Fruit fly (Drosophila melanogaster) whole organism, prepupa: ENCODE results near the gene CG43675.

ENCODE experiments used
- Blimp-1 ChIP-seq: fragments of 200-800 bp; sonication (Bioruptor generic); optimal IDR thresholded peaks from 3 replicates; lab custom pipeline; 2017; ENCODE audit warnings: missing biosample characterization, missing genetic modification characterization, mild to moderate bottlenecking, moderate library complexity, missing genetic modification reagents
- CG10631 ChIP-seq: fragments of 200-800 bp; sonication (Bioruptor generic); optimal IDR thresholded peaks from 2 replicates; lab custom pipeline; 2016; ENCODE audit warnings: missing biosample characterization, missing genetic modification characterization
- CG10669 ChIP-seq: fragments of 200-800 bp; sonication (Bioruptor generic); optimal IDR thresholded peaks from 3 replicates; lab custom pipeline; 2018; ENCODE audit warnings: missing biosample characterization, mild to moderate bottlenecking, missing genetic modification characterization, moderate library complexity
- CG11294 ChIP-seq: fragments of 200-800 bp; sonication (Bioruptor generic); IDR thresholded peaks from 2 replicates; pipeline ENCODE4 v1.3.6; 2022; ENCODE audit warnings: missing biosample characterization, missing genetic modification characterization
- CG11762 ChIP-seq: fragments of 200-800 bp; sonication (Bioruptor generic); optimal IDR thresholded peaks from 3 replicates; lab custom pipeline; 2016; ENCODE audit warnings: missing biosample characterization, missing genetic modification characterization; ENCODE audit not compliant: insufficient read depth
- CG15336 ChIP-seq: fragments of 200-800 bp; sonication (Bioruptor generic); IDR thresholded peaks from 2 replicates; pipeline ENCODE4 v1.3.6; 2022; ENCODE audit warnings: missing biosample characterization, missing genetic modification characterization
- CG16779 ChIP-seq: fragments of 200-800 bp; sonication (Bioruptor generic); optimal IDR thresholded peaks from 3 replicates; lab custom pipeline; 2017; ENCODE audit warnings: missing biosample characterization, mild to moderate bottlenecking, missing genetic modification characterization
- CG34406 ChIP-seq: fragments of 200-800 bp; sonication (Bioruptor generic); optimal IDR thresholded peaks from 3 replicates; lab custom pipeline; 2016; ENCODE audit warnings: missing biosample characterization, missing genetic modification characterization
- CG3919 ChIP-seq: fragments of 200-800 bp; sonication (Bioruptor generic); optimal IDR thresholded peaks from 3 replicates; lab custom pipeline; 2016; ENCODE audit warnings: missing biosample characterization, missing genetic modification characterization
- CG4318 ChIP-seq: fragments of 200-800 bp; sonication (Bioruptor generic); optimal IDR thresholded peaks from 3 replicates; lab custom pipeline; 2017; ENCODE audit warnings: missing biosample characterization, mild to moderate bottlenecking, missing genetic modification characterization
- CG6163 ChIP-seq: fragments of 200-800 bp; sonication (Bioruptor generic); IDR thresholded peaks from 3 replicates; pipeline ENCODE4 v1.3.6; 2022; ENCODE audit warnings: missing biosample characterization, missing genetic modification characterization
- CG6276 ChIP-seq: fragments of 200-800 bp; sonication (Bioruptor generic); optimal IDR thresholded peaks from 2 replicates; lab custom pipeline; 2017; ENCODE audit warnings: missing biosample characterization, mild to moderate bottlenecking, missing genetic modification characterization
- CG6808 ChIP-seq: fragments of 200-800 bp; sonication (Bioruptor generic); optimal IDR thresholded peaks from 3 replicates; lab custom pipeline; 2017; ENCODE audit warnings: missing biosample characterization, missing genetic modification characterization, mild to moderate bottlenecking, moderate library complexity, missing genetic modification reagents
- CG6854 ChIP-seq: fragments of 200-800 bp; sonication (Bioruptor generic); optimal IDR thresholded peaks from 2 replicates; lab custom pipeline; 2017; ENCODE audit warnings: missing biosample characterization, mild to moderate bottlenecking, missing genetic modification characterization
- CG8119 ChIP-seq: fragments of 200-800 bp; sonication (Bioruptor generic); IDR thresholded peaks from 3 replicates; pipeline ENCODE4 v1.3.6; 2022; ENCODE audit warnings: missing biosample characterization, missing genetic modification characterization
- CG8319 ChIP-seq: fragments of 200-800 bp; sonication (Bioruptor generic); optimal IDR thresholded peaks from 3 replicates; lab custom pipeline; 2016; ENCODE audit warnings: missing biosample characterization, missing genetic modification characterization
- CG8632 ChIP-seq: fragments of 200-800 bp; sonication (Bioruptor generic); optimal IDR thresholded peaks from 3 replicates; lab custom pipeline; 2016; ENCODE audit warnings: missing biosample characterization, missing genetic modification characterization
- CG9139 ChIP-seq: fragments of 200-800 bp; sonication (Bioruptor generic); optimal IDR thresholded peaks from 3 replicates; lab custom pipeline; 2017; ENCODE audit warnings: missing biosample characterization, mild to moderate bottlenecking, missing genetic modification characterization
- Eip75B ChIP-seq: fragments of 200-800 bp; sonication (Bioruptor generic); optimal IDR thresholded peaks from 3 replicates; lab custom pipeline; 2016; ENCODE audit warnings: missing biosample characterization, missing genetic modification characterization
- Eip78C ChIP-seq: fragments of 200-800 bp; sonication (Bioruptor generic); peaks from one replicate; lab custom pipeline; 2016; ENCODE audit warnings: missing biosample characterization, missing genetic modification characterization
- Eip93F ChIP-seq: fragments of 200-800 bp; sonication (Bioruptor generic); optimal IDR thresholded peaks from 2 replicates; lab custom pipeline; 2016; ENCODE audit warnings: missing biosample characterization, mild to moderate bottlenecking, missing genetic modification characterization
- Ets21C ChIP-seq: fragments of 200-800 bp; sonication (Bioruptor generic); optimal IDR thresholded peaks from 3 replicates; lab custom pipeline; 2016; ENCODE audit warnings: missing biosample characterization, missing genetic modification characterization
- Ets96B ChIP-seq: fragments of 200-800 bp; optimal IDR thresholded peaks from 2 replicates; lab custom pipeline; 2019; ENCODE audit warnings: missing biosample characterization, mild to moderate bottlenecking, missing genetic modification characterization, moderate library complexity
- Gug ChIP-seq: fragments of 200-800 bp; sonication (Bioruptor generic); IDR thresholded peaks from 2 replicates; pipeline ENCODE4 v1.3.6; 2022; ENCODE audit warnings: missing biosample characterization, missing genetic modification characterization
- Hr38 ChIP-seq: sonication (Bioruptor generic); optimal IDR thresholded peaks from 2 replicates; lab custom pipeline; 2016; ENCODE audit warnings: missing biosample characterization, missing genetic modification characterization
- Hr39 ChIP-seq: fragments of 200-800 bp; sonication (Bioruptor generic); optimal IDR thresholded peaks from 2 replicates; lab custom pipeline; 2016; ENCODE audit warnings: missing biosample characterization, missing genetic modification characterization
- Hr4 ChIP-seq: fragments of 200-800 bp; sonication (Bioruptor generic); optimal IDR thresholded peaks from 3 replicates; lab custom pipeline; 2016; ENCODE audit warnings: missing biosample characterization, missing genetic modification characterization
- Lpt ChIP-seq: fragments of 200-800 bp; sonication (Bioruptor generic); optimal IDR thresholded peaks from 3 replicates; lab custom pipeline; 2016; ENCODE audit warnings: missing biosample characterization, missing genetic modification characterization
- Met ChIP-seq: fragments of 200-800 bp; sonication (Bioruptor generic); optimal IDR thresholded peaks from 3 replicates; lab custom pipeline; 2016; ENCODE audit warnings: missing biosample characterization, missing genetic modification characterization
- OdsH ChIP-seq: fragments of 200-800 bp; sonication (Bioruptor generic); optimal IDR thresholded peaks from 3 replicates; lab custom pipeline; 2016; ENCODE audit warnings: missing biosample characterization, missing genetic modification characterization
- Sox102F ChIP-seq: fragments of 200-800 bp; sonication (Bioruptor generic); optimal IDR thresholded peaks from 2 replicates; lab custom pipeline; 2016; ENCODE audit warnings: missing biosample characterization, mild to moderate bottlenecking, missing genetic modification characterization
- Sox14 ChIP-seq: fragments of 200-800 bp; sonication (Bioruptor generic); optimal IDR thresholded peaks from 3 replicates; lab custom pipeline; 2016; ENCODE audit warnings: missing biosample characterization, missing genetic modification characterization
- Sox15 ChIP-seq: fragments of 200-800 bp; sonication (Bioruptor generic); optimal IDR thresholded peaks from 3 replicates; lab custom pipeline; 2016; ENCODE audit warnings: missing biosample characterization, missing genetic modification characterization
- achi ChIP-seq: fragments of 200-800 bp; sonication (Bioruptor generic); optimal IDR thresholded peaks from 3 replicates; lab custom pipeline; 2016; ENCODE audit warnings: missing biosample characterization, missing genetic modification characterization
- acj6 ChIP-seq: fragments of 200-800 bp; sonication (Bioruptor generic); optimal IDR thresholded peaks from 3 replicates; lab custom pipeline; 2016; ENCODE audit warnings: missing biosample characterization, missing genetic modification characterization
- cyc ChIP-seq: fragments of 200-800 bp; sonication (Bioruptor generic); optimal IDR thresholded peaks from 3 replicates; lab custom pipeline; 2016; ENCODE audit warnings: missing biosample characterization, missing genetic modification characterization
- dsx ChIP-seq: fragments of 200-800 bp; optimal IDR thresholded peaks from 3 replicates; lab custom pipeline; 2019; ENCODE audit warnings: missing biosample characterization, mild to moderate bottlenecking, missing genetic modification characterization, moderate library complexity; ENCODE audit not compliant: poor library complexity, severe bottlenecking
- eg ChIP-seq: fragments of 200-800 bp; sonication (Bioruptor generic); IDR thresholded peaks from 3 replicates; pipeline ENCODE4 v1.3.6; 2022; ENCODE audit warnings: missing biosample characterization, missing genetic modification characterization
- esn ChIP-seq: fragments of 200-800 bp; sonication (Bioruptor generic); optimal IDR thresholded peaks from 2 replicates; lab custom pipeline; 2016; ENCODE audit warnings: missing biosample characterization, mild to moderate bottlenecking, missing genetic modification characterization, moderate library complexity
- fd59A ChIP-seq: fragments of 200-800 bp; sonication (Bioruptor generic); optimal IDR thresholded peaks from 2 replicates; lab custom pipeline; 2017; ENCODE audit warnings: missing biosample characterization, mild to moderate bottlenecking, missing genetic modification characterization, missing genetic modification reagents
- fkh ChIP-seq: fragments of 200-800 bp; sonication (Bioruptor generic); optimal IDR thresholded peaks from 3 replicates; lab custom pipeline; 2017; ENCODE audit warnings: missing biosample characterization, mild to moderate bottlenecking, missing genetic modification characterization, moderate library complexity
- lz ChIP-seq: fragments of 200-800 bp; sonication (Bioruptor generic); optimal IDR thresholded peaks from 3 replicates; lab custom pipeline; 2016; ENCODE audit warnings: missing biosample characterization, missing genetic modification characterization
- net ChIP-seq: fragments of 200-800 bp; sonication (Bioruptor generic); optimal IDR thresholded peaks from 3 replicates; lab custom pipeline; 2016; ENCODE audit warnings: missing biosample characterization, missing genetic modification characterization
- pdm3 ChIP-seq: fragments of 200-800 bp; sonication (Bioruptor generic); optimal IDR thresholded peaks from 3 replicates; lab custom pipeline; 2016; ENCODE audit warnings: missing biosample characterization, missing genetic modification characterization
- salr ChIP-seq, 2 experiments: fragments of 200-800 bp; sonication (Bioruptor generic); optimal IDR thresholded peaks; 3 replicates each; lab custom pipeline; 2016 to 2018; ENCODE audit warnings: missing biosample characterization in 2 of 2, missing genetic modification characterization in 2 of 2, mild to moderate bottlenecking in 1 of 2
- spab ChIP-seq: fragments of 200-800 bp; sonication (Bioruptor generic); optimal IDR thresholded peaks from 2 replicates; lab custom pipeline; 2017; ENCODE audit warnings: missing biosample characterization, mild to moderate bottlenecking, missing genetic modification characterization, missing genetic modification reagents
- ss ChIP-seq, 2 experiments: fragments of 200-800 bp; sonication (Bioruptor generic); optimal IDR thresholded peaks; 2 replicates in 1 of 2; 3 replicates in 1 of 2; lab custom pipeline; 2017 to 2018; ENCODE audit warnings: mild to moderate bottlenecking in 2 of 2, missing biosample characterization in 2 of 2, missing genetic modification characterization in 2 of 2, moderate library complexity in 1 of 2
- svp ChIP-seq: fragments of 200-800 bp; sonication (Bioruptor generic); peaks from one replicate; lab custom pipeline; 2016; ENCODE audit warnings: missing biosample characterization, missing genetic modification characterization
- topi ChIP-seq: fragments of 200-800 bp; sonication (Bioruptor generic); optimal IDR thresholded peaks from 3 replicates; lab custom pipeline; 2016; ENCODE audit warnings: missing biosample characterization, missing genetic modification characterization

Gene CG43675

DNA sequence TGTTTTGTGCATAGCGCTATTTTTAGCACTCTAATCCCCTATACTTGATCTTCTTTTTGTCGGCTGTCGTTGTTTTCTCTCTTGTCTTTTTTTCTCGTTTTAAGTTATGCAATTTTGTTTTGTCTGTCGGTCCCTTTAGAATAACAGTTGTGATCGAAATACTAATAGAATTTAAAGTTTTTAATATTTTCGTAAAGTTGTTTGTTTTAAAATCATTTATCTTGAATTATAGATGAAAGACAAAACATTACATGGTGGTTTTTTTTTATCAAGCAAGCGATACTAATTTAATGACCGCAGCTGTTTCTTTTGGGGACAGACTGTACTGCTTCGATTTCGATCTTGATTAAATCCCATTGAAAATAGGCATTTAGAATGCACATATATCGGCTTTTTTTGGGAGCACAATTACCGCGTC is 10.5 kb upstream of the CG43675 start (continued):
- peak; percentile 25 for TF ChIP-seq acj6 (GFP tag; lab: Kevin White, UChicago)
- no peak for TF ChIP-seq CG11294 (GFP tag; lab: Robert Waterston, UW)
- peak; percentile 33 for TF ChIP-seq Met (GFP tag; lab: Kevin White, UChicago)
- peak; percentile 29 for TF ChIP-seq CG34406 (GFP tag; lab: Kevin White, UChicago)
- no peak for TF ChIP-seq CG6808 (GFP tag; lab: Kevin White, UChicago)
- peak; percentile 37 for TF ChIP-seq achi (GFP tag; lab: Kevin White, UChicago)
- peak; percentile 22 for TF ChIP-seq esn
- TF ChIP-seq fd59A = no peak
- no peak for TF ChIP-seq Hr38 (GFP tag; lab: Kevin White, UChicago)
- TF ChIP-seq cyc = no peak
- 0 out of 2 replicates have a peak, but pooled peaks have one; percentile 34 for TF ChIP-seq Gug (GFP tag; lab: Robert Waterston, UW)
- TF ChIP-seq CG11762 (GFP tag; lab: Kevin White, UChicago) = no peak
- TF ChIP-seq Sox102F (GFP tag; lab: Kevin White, UChicago) = peak; percentile 20
- no peak; the same call in 2 of the 3 replicates for TF ChIP-seq CG8119 (GFP tag; lab: Robert Waterston, UW)
- TF ChIP-seq CG6854 = no peak
- TF ChIP-seq fkh = no peak
- peak; percentile 35 for TF ChIP-seq OdsH (GFP tag; lab: Kevin White, UChicago)
- no peak for TF ChIP-seq spab (GFP tag; lab: Kevin White, UChicago)
- no peak for TF ChIP-seq ss (GFP tag; optimal IDR thresholded peaks at IDR 0.05; lab: Kevin White, UChicago)
- TF ChIP-seq net (GFP tag; lab: Kevin White, UChicago) = peak; percentile 42
- TF ChIP-seq CG6276 (GFP tag; lab: Kevin White, UChicago) = peak; percentile 44
- TF ChIP-seq CG8632 (GFP tag; lab: Kevin White, UChicago) = no peak
- TF ChIP-seq Ets21C = no peak
- peak; percentile 77 for TF ChIP-seq svp
- no peak for TF ChIP-seq dsx
- peak; percentile 38 for TF ChIP-seq pdm3
- TF ChIP-seq CG8319 (GFP tag; lab: Kevin White, UChicago) = no peak
- no peak for TF ChIP-seq Sox14 (GFP tag; lab: Kevin White, UChicago)
- TF ChIP-seq CG6163 (GFP tag; lab: Robert Waterston, UW) = peak; percentile 52; the same call in 1 of the 3 replicates
- no peak for TF ChIP-seq Ets96B
- peak in 1 of 2 experiments; percentile 39 for TF ChIP-seq salr (GFP tag; optimal IDR thresholded peaks at IDR 0.05; lab: Kevin White, UChicago)
- TF ChIP-seq Eip75B (GFP tag; lab: Kevin White, UChicago) = no peak
- peak; percentile 57 for TF ChIP-seq Hr4 (GFP tag; lab: Kevin White, UChicago)
- no peak for TF ChIP-seq CG9139
- peak; percentile 85 for TF ChIP-seq Eip78C (GFP tag; lab: Kevin White, UChicago)
- TF ChIP-seq lz (GFP tag; lab: Kevin White, UChicago) = no peak
- TF ChIP-seq CG10669 = no peak
- TF ChIP-seq CG3919 (GFP tag; lab: Kevin White, UChicago) = no peak
- no peak for TF ChIP-seq CG10631
- TF ChIP-seq Eip93F (GFP tag; lab: Kevin White, UChicago) = no peak
- no peak for TF ChIP-seq Lpt (GFP tag; lab: Kevin White, UChicago)
- TF ChIP-seq CG16779 = no peak

DNA sequence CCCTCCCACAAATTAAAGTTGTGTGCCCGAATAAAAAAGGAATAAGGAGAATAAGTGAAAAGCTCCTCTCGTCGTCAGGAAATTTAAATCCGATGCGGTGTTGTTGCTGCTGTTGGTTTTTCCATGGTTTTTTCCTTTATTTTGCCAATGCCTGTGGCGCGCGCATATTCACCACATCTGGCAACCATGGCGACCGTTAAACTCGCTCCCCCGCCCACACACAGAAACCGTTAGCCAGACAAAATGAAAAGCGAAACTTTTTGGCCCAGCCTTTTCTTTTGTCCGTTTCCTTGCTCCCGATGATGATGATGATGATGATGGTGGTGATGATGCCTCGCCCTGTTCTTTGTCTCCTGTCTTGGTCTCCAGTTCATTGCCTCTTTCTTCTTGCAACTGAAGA is 9.4 kb upstream of the CG43675 start:
- TF ChIP-seq CG34406 (GFP tag; lab: Kevin White, UChicago) (no peak), Sox15 (no peak), CG8632 (GFP tag; lab: Kevin White, UChicago) (no peak), cyc (no peak), CG10631 (no peak), Hr39 (GFP tag; lab: Kevin White, UChicago) (no peak), spab (GFP tag; lab: Kevin White, UChicago) (no peak), topi (GFP tag; lab: Kevin White, UChicago) (no peak), Eip75B (GFP tag; lab: Kevin White, UChicago) (no peak), CG11294 (GFP tag; lab: Robert Waterston, UW) (no peak), CG6163 (GFP tag; lab: Robert Waterston, UW) (peak; percentile 58; the same call in 2 of the 3 replicates), Lpt (GFP tag; lab: Kevin White, UChicago) (no peak), CG15336 (GFP tag; lab: Robert Waterston, UW) (no peak), svp (no peak), Gug (GFP tag; lab: Robert Waterston, UW) (no peak), CG9139 (no peak), esn (no peak), CG8119 (GFP tag; lab: Robert Waterston, UW) (peak; percentile 32; the same call in 1 of the 3 replicates), Sox14 (GFP tag; lab: Kevin White, UChicago) (peak; percentile 15), Blimp-1 (peak; percentile 96), Ets96B (no peak), Sox102F (GFP tag; lab: Kevin White, UChicago) (no peak), CG4318 (GFP tag; lab: Kevin White, UChicago) (no peak), fkh (no peak), eg (GFP tag; lab: Robert Waterston, UW) (0 out of 3 replicates have a peak, but pooled peaks have one; percentile 26), Hr38 (GFP tag; lab: Kevin White, UChicago) (no peak), fd59A (no peak)
